Worm (Caenorhabditis elegans) whole organism, late embryonic: ENCODE measurements around the gene srh-83.
A peak's percentile ranks its signal among the peaks of the same experiment; 100 is the strongest.

Experiments
- Y22D7AL.16 ChIP-seq: sonication (generic microtip); optimal IDR thresholded peaks from 2 replicates; lab custom pipeline; 2016; ENCODE audit warnings: missing genetic modification characterization, missing compliant biosample characterization
- ahr-1 ChIP-seq: sonication (generic microtip); optimal IDR thresholded peaks from 2 replicates; lab custom pipeline; 2016; ENCODE audit warnings: missing genetic modification characterization, missing compliant biosample characterization
- ama-1 ChIP-seq: fragments of 150-350 bp; optimal IDR thresholded peaks from 2 replicates; lab custom pipeline; 2014
- ceh-31 ChIP-seq: sonication (generic microtip); optimal IDR thresholded peaks from 2 replicates; lab custom pipeline; 2016; ENCODE audit warnings: missing genetic modification characterization, missing compliant biosample characterization
- ceh-34 ChIP-seq: sonication (generic microtip); optimal IDR thresholded peaks from 2 replicates; lab custom pipeline; 2016; ENCODE audit warnings: mild to moderate bottlenecking, missing genetic modification characterization, missing compliant biosample characterization
- ceh-9 ChIP-seq: sonication (generic microtip); optimal IDR thresholded peaks from 2 replicates; lab custom pipeline; 2016; ENCODE audit warnings: mild to moderate bottlenecking, missing genetic modification characterization, inconsistent platforms, missing compliant biosample characterization
- dmd-4 ChIP-seq: sonication (generic microtip); optimal IDR thresholded peaks from 2 replicates; lab custom pipeline; 2016; ENCODE audit warnings: borderline replicate concordance, missing genetic modification characterization, missing compliant biosample characterization
- elt-4 ChIP-seq: sonication (generic microtip); optimal IDR thresholded peaks from 2 replicates; lab custom pipeline; 2016; ENCODE audit warnings: missing genetic modification characterization, missing compliant biosample characterization
- fax-1 ChIP-seq: sonication (generic microtip); optimal IDR thresholded peaks from 2 replicates; lab custom pipeline; 2016; ENCODE audit warnings: missing genotype, missing genetic modification characterization, missing compliant biosample characterization
- fkh-10 ChIP-seq: fragments of 150-350 bp; optimal IDR thresholded peaks from 2 replicates; lab custom pipeline; 2014; ENCODE audit warnings: missing biosample characterization, missing genetic modification reagents, missing genetic modification characterization
- gmeb-2 ChIP-seq: sonication (generic microtip); optimal IDR thresholded peaks from 2 replicates; lab custom pipeline; 2016; ENCODE audit warnings: missing genetic modification characterization, inconsistent platforms, missing compliant biosample characterization
- hlh-13 ChIP-seq: fragments of 200-800 bp; sonication (Bioruptor generic); optimal IDR thresholded peaks from 2 replicates; lab custom pipeline; 2018; ENCODE audit warnings: mild to moderate bottlenecking, missing genetic modification characterization, missing compliant biosample characterization
- hlh-15 ChIP-seq: sonication (generic microtip); optimal IDR thresholded peaks from 2 replicates; lab custom pipeline; 2016; ENCODE audit warnings: missing genetic modification characterization, missing compliant biosample characterization
- hlh-30 ChIP-seq: sonication (generic microtip); optimal IDR thresholded peaks from 2 replicates; lab custom pipeline; 2017; ENCODE audit warnings: antibody characterized with exemption, missing genetic modification characterization, missing compliant biosample characterization; ENCODE audit not compliant: insufficient read depth
- hlh-6 ChIP-seq: sonication (generic microtip); optimal IDR thresholded peaks from 2 replicates; lab custom pipeline; 2016; ENCODE audit warnings: missing genotype, missing genetic modification characterization, missing compliant biosample characterization
- hlh-8 ChIP-seq: sonication (generic microtip); optimal IDR thresholded peaks from 2 replicates; lab custom pipeline; 2016; ENCODE audit warnings: missing genotype, missing genetic modification characterization, missing compliant biosample characterization
- lim-6 ChIP-seq: sonication (generic microtip); optimal IDR thresholded peaks from 2 replicates; lab custom pipeline; 2016; ENCODE audit warnings: missing genetic modification characterization, missing compliant biosample characterization
- lin-11 ChIP-seq: fragments of 200-800 bp; sonication (Bioruptor generic); optimal IDR thresholded peaks from 2 replicates; lab custom pipeline; 2018; ENCODE audit warnings: mild to moderate bottlenecking, missing genetic modification characterization, missing compliant biosample characterization
- madf-2 ChIP-seq: sonication (generic microtip); optimal IDR thresholded peaks from 2 replicates; lab custom pipeline; 2017; ENCODE audit warnings: missing genetic modification characterization, missing compliant biosample characterization
- nhr-11 ChIP-seq: fragments of 150-350 bp; optimal IDR thresholded peaks from 2 replicates; lab custom pipeline; 2014; ENCODE audit warnings: missing biosample characterization, missing genetic modification characterization
- nhr-232 ChIP-seq: sonication (generic microtip); optimal IDR thresholded peaks from 2 replicates; lab custom pipeline; 2016; ENCODE audit warnings: missing genetic modification characterization, missing compliant biosample characterization
- odd-2 ChIP-seq: sonication (generic microtip); optimal IDR thresholded peaks from 2 replicates; lab custom pipeline; 2017; ENCODE audit warnings: antibody characterized with exemption, mild to moderate bottlenecking, missing genetic modification characterization, missing compliant biosample characterization
- pag-3 ChIP-seq: sonication (generic microtip); optimal IDR thresholded peaks from 2 replicates; lab custom pipeline; 2016; ENCODE audit warnings: missing compliant biosample characterization, missing genetic modification characterization, borderline replicate concordance
- pqm-1 ChIP-seq: sonication (generic microtip); optimal IDR thresholded peaks from 2 replicates; lab custom pipeline; 2016; ENCODE audit warnings: missing genetic modification characterization, missing compliant biosample characterization
- ref-2 ChIP-seq: sonication (generic microtip); optimal IDR thresholded peaks from 2 replicates; lab custom pipeline; 2016; ENCODE audit warnings: missing genetic modification characterization, missing compliant biosample characterization
- sox-4 ChIP-seq: sonication (generic microtip); optimal IDR thresholded peaks from 2 replicates; lab custom pipeline; 2017; ENCODE audit warnings: mild to moderate bottlenecking, missing genetic modification characterization, inconsistent platforms, missing compliant biosample characterization
- syd-9 ChIP-seq: sonication (generic microtip); optimal IDR thresholded peaks from 2 replicates; lab custom pipeline; 2016; ENCODE audit warnings: mild to moderate bottlenecking, missing genetic modification characterization, moderate library complexity, missing compliant biosample characterization
- tbx-2 ChIP-seq: sonication (generic microtip); optimal IDR thresholded peaks from 2 replicates; lab custom pipeline; 2016; ENCODE audit warnings: missing genetic modification characterization, missing compliant biosample characterization
- unc-3 ChIP-seq, 2 experiments: fragments of 200-800 bp in 1 of 2; sonication (Bioruptor generic) in 1 of 2; sonication (generic microtip) in 1 of 2; conservative IDR thresholded peaks in 1 of 2; optimal IDR thresholded peaks in 1 of 2; 2 replicates each; pipeline versions ENCODE4 v1.3.6 to Lab custom; 2016 to 2022; ENCODE audit warnings: missing compliant biosample characterization in 2 of 2, missing genetic modification characterization in 2 of 2, missing genetic modification reagents in 1 of 2
- unc-42 ChIP-seq: sonication (generic microtip); optimal IDR thresholded peaks from 2 replicates; lab custom pipeline; 2016; ENCODE audit warnings: missing genotype, missing genetic modification characterization, missing compliant biosample characterization
- zip-5 ChIP-seq: sonication (generic microtip); optimal IDR thresholded peaks from 2 replicates; lab custom pipeline; 2016; ENCODE audit warnings: missing genetic modification characterization, missing compliant biosample characterization
- ztf-16 ChIP-seq: sonication (generic microtip); optimal IDR thresholded peaks from 2 replicates; lab custom pipeline; 2017; ENCODE audit warnings: missing genetic modification characterization, missing compliant biosample characterization

srh-83 gene

DNA sequence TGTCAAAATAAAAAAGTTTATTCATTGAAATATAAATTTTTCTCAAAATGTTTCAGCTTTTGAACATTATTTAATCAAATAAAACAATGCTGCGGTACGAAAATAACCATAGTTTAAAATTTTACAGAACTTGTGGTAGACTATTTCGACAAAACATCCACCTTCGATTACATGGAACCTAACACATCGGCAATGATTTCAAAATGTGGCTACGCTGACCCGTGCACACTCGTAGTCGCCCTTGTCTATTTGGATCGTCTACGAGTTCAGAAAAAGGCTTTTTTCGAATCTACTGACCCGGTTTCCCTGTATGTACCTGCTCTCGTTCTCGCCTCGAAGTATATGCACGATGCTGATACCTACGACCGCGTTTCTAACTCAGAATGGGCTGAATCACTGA is 32.7 kb downstream of the srh-83 start:
- TF ChIP-seq ceh-31 (tag; lab: Kevin White, UChicago) (no peak), nhr-11 (tag; lab: Kevin White, UChicago) (no peak), lin-11 (no peak), hlh-6 (tag; lab: Kevin White, UChicago) (no peak), hlh-15 (tag; lab: Kevin White, UChicago) (no peak), fax-1 (no peak), zip-5 (tag; lab: Kevin White, UChicago) (no peak), elt-4 (tag; lab: Kevin White, UChicago) (no peak), unc-3 (GFP tag; conservative IDR thresholded peaks at IDR 0.05; lab: Robert Waterston, UW) (no peak), unc-3 (tag; optimal IDR thresholded peaks at IDR 0.05; lab: Kevin White, UChicago) (no peak), pag-3 (no peak), syd-9 (tag; lab: Kevin White, UChicago) (no peak), tbx-2 (tag; lab: Kevin White, UChicago) (no peak), ref-2 (tag; lab: Kevin White, UChicago) (no peak), ahr-1 (tag; lab: Kevin White, UChicago) (no peak)

DNA sequence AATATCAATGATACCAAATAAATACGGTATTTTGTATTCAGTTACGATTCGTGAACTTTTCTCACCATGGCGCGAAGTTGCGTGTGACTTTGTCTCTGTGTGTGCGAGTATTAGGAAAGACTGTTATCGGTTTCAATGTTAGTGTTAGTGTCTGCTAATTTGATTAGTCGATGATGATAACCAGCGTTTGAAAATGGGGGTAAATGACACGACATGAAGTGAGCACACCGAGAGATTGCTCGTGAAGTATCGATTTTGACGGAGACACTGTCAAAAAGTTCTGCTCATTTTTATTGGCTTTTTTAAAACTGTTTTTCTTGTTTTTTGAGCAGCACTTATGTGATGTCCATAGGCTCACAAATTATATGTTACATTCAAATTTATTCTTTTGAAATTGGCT is 34.1 kb downstream of the srh-83 start:
- TF ChIP-seq fkh-10 (GFP tag; lab: Kevin White, UChicago) = no peak
- TF ChIP-seq sox-4 (tag; lab: Kevin White, UChicago) = no peak
- TF ChIP-seq gmeb-2 (tag; lab: Kevin White, UChicago) = no peak
- peak; percentile 40 for TF ChIP-seq ama-1
- no peak for TF ChIP-seq lim-6
- TF ChIP-seq pqm-1 (tag; lab: Kevin White, UChicago) = no peak

DNA sequence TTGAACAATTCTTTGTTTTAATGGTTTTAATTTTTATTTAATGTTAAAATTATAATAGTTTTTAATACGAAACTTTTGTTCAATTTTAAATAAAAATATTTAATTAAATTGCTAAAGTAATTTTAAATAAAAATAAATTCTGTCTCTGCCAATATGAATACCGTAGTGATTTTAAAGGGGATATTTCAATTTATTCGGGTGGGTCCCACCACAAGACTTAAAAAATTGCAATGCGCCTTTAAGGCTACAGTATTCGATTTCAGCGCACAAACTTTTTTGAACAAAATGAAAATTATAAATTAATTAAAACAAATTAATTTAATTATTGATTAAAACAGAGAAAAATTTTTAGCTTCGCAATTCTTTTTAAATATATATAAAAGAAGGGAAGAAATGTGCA is 34.8 kb downstream of the srh-83 start:
- TF ChIP-seq ztf-16 (tag; lab: Kevin White, UChicago) = no peak
- no peak for TF ChIP-seq pag-3
- no peak for TF ChIP-seq ceh-9 (tag; lab: Kevin White, UChicago)
- no peak for TF ChIP-seq hlh-15 (tag; lab: Kevin White, UChicago)
- no peak for TF ChIP-seq gmeb-2 (tag; lab: Kevin White, UChicago)

DNA sequence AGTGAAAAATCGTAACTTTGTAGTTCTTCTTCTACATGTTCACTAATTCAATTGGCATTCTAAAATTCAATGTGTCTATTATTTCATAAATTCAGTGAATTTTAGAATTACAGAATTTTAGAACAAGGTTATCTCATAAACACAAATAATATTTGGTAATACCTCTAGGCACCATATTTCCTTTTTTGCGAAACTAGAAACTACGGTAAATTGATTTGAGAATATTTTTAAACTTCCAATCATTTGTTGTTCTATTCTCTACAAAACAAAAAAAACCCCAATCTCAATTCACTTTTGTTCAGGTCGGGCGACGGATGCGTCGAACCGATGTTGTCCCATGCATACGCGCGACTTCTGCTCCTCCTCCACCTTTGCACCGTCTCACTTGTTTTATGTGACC is 35.6 kb downstream of the srh-83 start, which contains the start of gene F09G2.1:
TSS of gene F09G2.1 (plus strand) at position 301 of the 400 bp plus-strand sequence.
- no peak for TF ChIP-seq hlh-8 (tag; lab: Kevin White, UChicago)

DNA sequence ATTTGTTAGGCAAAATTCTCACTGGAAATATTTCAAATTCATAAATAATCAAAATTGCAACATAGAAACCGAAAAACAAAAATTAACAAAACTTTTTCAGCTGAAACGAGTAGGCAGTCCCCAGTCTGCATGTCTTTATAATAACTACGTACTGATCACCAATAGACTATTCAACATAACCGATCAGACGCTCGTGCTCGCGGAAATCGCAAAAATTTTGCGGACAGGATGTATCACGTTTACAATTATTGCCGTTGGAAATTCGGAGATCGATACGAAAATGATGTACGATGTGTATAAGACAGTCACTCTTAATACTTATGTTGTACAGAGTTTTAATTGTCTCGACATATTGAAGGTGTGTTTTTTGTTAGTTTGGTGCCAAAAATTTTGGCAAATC is 37.0 kb downstream of the srh-83 start:
- TF ChIP-seq pag-3 = no peak
- TF ChIP-seq zip-5 (tag; lab: Kevin White, UChicago) = no peak
- no peak for TF ChIP-seq Y22D7AL.16
- TF ChIP-seq lim-6 = no peak
- no peak for TF ChIP-seq madf-2 (tag; lab: Kevin White, UChicago)
- TF ChIP-seq hlh-30 = no peak

DNA sequence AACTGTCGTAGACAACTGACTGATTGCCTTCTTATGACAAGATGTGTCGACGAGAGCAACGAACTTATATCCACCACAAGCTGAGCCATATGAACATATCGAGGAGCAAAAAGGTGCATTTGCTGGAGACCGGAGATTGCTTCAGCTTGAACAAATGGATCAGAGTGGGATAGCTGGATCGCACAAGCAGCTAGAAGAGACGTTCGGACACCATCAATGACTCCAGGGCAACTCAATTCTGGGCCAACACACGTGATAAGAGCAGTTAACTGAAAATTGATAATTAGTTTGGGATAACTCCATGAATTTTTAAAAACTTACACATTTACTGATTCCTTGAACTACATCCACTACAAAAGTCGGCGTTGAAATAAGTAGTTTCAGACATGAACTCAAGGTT is 44.7 kb downstream of the srh-83 start:
- TF ChIP-seq odd-2 (tag; lab: Kevin White, UChicago) = no peak
- no peak for TF ChIP-seq hlh-8 (tag; lab: Kevin White, UChicago)
- no peak for TF ChIP-seq unc-42 (tag; lab: Kevin White, UChicago)
- no peak for TF ChIP-seq dmd-4 (tag; lab: Kevin White, UChicago)
- no peak for TF ChIP-seq pqm-1 (tag; lab: Kevin White, UChicago)

DNA sequence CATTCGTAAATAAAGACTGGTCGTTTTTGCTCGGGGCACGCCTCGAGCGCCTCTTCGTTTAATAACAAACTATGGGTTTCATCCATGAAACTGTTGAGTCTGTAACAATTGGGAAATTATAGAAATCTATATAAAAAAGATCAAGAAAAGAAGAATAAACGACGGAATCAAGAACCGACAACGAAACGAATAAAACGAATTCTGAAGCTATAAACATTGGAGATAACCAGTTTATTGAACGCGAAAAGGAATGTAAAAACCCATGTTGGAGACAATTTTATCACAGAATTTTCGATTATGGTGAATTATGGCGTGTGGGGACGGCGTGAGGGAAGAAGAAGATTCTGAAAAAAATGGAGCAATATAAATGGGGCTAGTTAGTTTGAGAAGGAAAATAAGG is 50.5 kb downstream of the srh-83 start, which contains the start of gene soap-1:
TSS of gene soap-1 (minus strand) at position 101 of the 400 bp plus-strand sequence.
- TF ChIP-seq lim-6 = no peak
- no peak for TF ChIP-seq lin-11
- TF ChIP-seq nhr-232 = no peak
- no peak for TF ChIP-seq ceh-34 (tag; lab: Kevin White, UChicago)
- TF ChIP-seq hlh-13 (GFP tag; lab: Kevin White, UChicago) = no peak
- TF ChIP-seq nhr-11 (tag; lab: Kevin White, UChicago) = no peak
- TF ChIP-seq fax-1 = no peak
- TF ChIP-seq, all 69 proteins: peak for 0
